Fruit fly (Drosophila melanogaster): ENCODE data around the gene Clic.

Gene Clic

dm6 chrX:13779696-13780095 lies 42.4 kb downstream of the Clic start (continued):
- peak; percentile 22 for TF ChIP-seq gem (tag; optimal IDR thresholded peaks at IDR 0.05)
- TF ChIP-seq CG2120 (GFP tag; optimal IDR thresholded peaks at IDR 0.05): peak; percentile 50

- TF ChIP-seq ssp (GFP tag; IDR thresholded peaks at IDR 0.05) (no peak), Poxn (GFP tag; IDR thresholded peaks at IDR 0.05) (no peak), odd (GFP tag; optimal IDR thresholded peaks at IDR 0.05) (no peak), HLH54F (GFP tag; optimal IDR thresholded peaks at IDR 0.05) (no peak), CG8281 (tag; optimal IDR thresholded peaks at IDR 0.05) (no peak), lola (GFP tag; optimal IDR thresholded peaks at IDR 0.05) (no peak), CG10209 (GFP tag; optimal IDR thresholded peaks at IDR 0.05) (no peak)
These were observed 43.5 kb downstream of the Clic start for dm6 chrX:13778568-13778967.

dm6 chrX:13770768-13771167 lies 51.3 kb downstream of the Clic start:
- TF ChIP-seq CG13424 (tag; optimal IDR thresholded peaks at IDR 0.05) (no peak), chif (GFP tag; optimal IDR thresholded peaks at IDR 0.05) (no peak), ind (GFP tag; optimal IDR thresholded peaks at IDR 0.05) (no peak), CG17359 (tag; optimal IDR thresholded peaks at IDR 0.05) (no peak), CG3065 (GFP tag; optimal IDR thresholded peaks at IDR 0.05) (no peak), CG9817 (tag; optimal IDR thresholded peaks at IDR 0.05) (no peak), CG34376 (GFP tag; optimal IDR thresholded peaks at IDR 0.05) (no peak), Vsx1 (GFP tag; optimal IDR thresholded peaks at IDR 0.05) (no peak), CG42726 (GFP tag; IDR thresholded peaks at IDR 0.05; ENCODE audit: partially characterized antibody) (no peak)

- TF ChIP-seq CG15479 (GFP tag; optimal IDR thresholded peaks at IDR 0.05): no peak
- TF ChIP-seq CG14860 (GFP tag; IDR thresholded peaks at IDR 0.05; ENCODE audit: partially characterized antibody): no peak
- no peak for TF ChIP-seq emc (GFP tag; optimal IDR thresholded peaks at IDR 0.05)
- TF ChIP-seq bigmax (GFP tag; optimal IDR thresholded peaks at IDR 0.05): no peak
- TF ChIP-seq CG7987 (GFP tag; optimal IDR thresholded peaks at IDR 0.05): no peak
- TF ChIP-seq Oaz (GFP tag; IDR thresholded peaks at IDR 0.05): no peak
- TF ChIP-seq sc (optimal IDR thresholded peaks at IDR 0.05): no peak
- TF ChIP-seq sc (GFP tag; optimal IDR thresholded peaks at IDR 0.05): no peak
- TF ChIP-seq crp (GFP tag; optimal IDR thresholded peaks at IDR 0.05): no peak
- TF ChIP-seq ham (GFP tag; IDR thresholded peaks at IDR 0.05): no peak
- TF ChIP-seq vvl (GFP tag; IDR thresholded peaks at IDR 0.05): no peak
- no peak for TF ChIP-seq her (GFP tag; optimal IDR thresholded peaks at IDR 0.05)
- no peak for TF ChIP-seq H2.0 (GFP tag; IDR thresholded peaks at IDR 0.05)
- no peak for TF ChIP-seq Hr3 (GFP tag; optimal IDR thresholded peaks at IDR 0.05)
- TF ChIP-seq Nf-YA (GFP tag; IDR thresholded peaks at IDR 0.05): no peak
- TF ChIP-seq Dip2 (GFP tag; IDR thresholded peaks at IDR 0.05): no peak
- no peak for TF ChIP-seq lmd (GFP tag; IDR thresholded peaks at IDR 0.05)
- no peak for TF ChIP-seq disco-r (GFP tag; optimal IDR thresholded peaks at IDR 0.05)
- TF ChIP-seq lola (GFP tag; optimal IDR thresholded peaks at IDR 0.05): no peak
These were observed 55.6 kb downstream of the Clic start for dm6 chrX:13766495-13766894.

- TF ChIP-seq CG34422 (GFP tag; IDR thresholded peaks at IDR 0.05) (0 out of 3 replicates have a peak, but pooled peaks have one; percentile 7), CG32772 (GFP tag; IDR thresholded peaks at IDR 0.05) (peak; percentile 32; the same call in 1 of the 2 replicates), chinmo (GFP tag; IDR thresholded peaks at IDR 0.05; ENCODE audit: partially characterized antibody) (0 out of 4 replicates have a peak, but pooled peaks have one; percentile 39), CG42726 (GFP tag; IDR thresholded peaks at IDR 0.05; ENCODE audit: partially characterized antibody) (0 out of 2 replicates have a peak, but pooled peaks have one; percentile 13), CG9817 (tag; optimal IDR thresholded peaks at IDR 0.05) (no peak), otp (GFP tag; IDR thresholded peaks at IDR 0.05) (no peak), CG15073 (GFP tag; optimal IDR thresholded peaks at IDR 0.05) (no peak), Pdp1 (GFP tag; optimal IDR thresholded peaks at IDR 0.05) (no peak), crol (GFP tag; IDR thresholded peaks at IDR 0.05) (peak; percentile 75), esg (GFP tag; conservative IDR thresholded peaks at IDR 0.05) (0 out of 2 replicates have a peak, but pooled peaks have one; percentile 6)
These were observed 56.9 kb downstream of the Clic start for dm6 chrX:13765217-13765616.
